Worm (Caenorhabditis elegans) whole organism, L1 larva: Measurements from ENCODE around the gene zak-1.

ENCODE experiments used
- C34B4.2 ChIP-seq: sonication (generic microtip); optimal IDR thresholded peaks from 2 replicates; lab custom pipeline; 2017; ENCODE audit warnings: mild to moderate bottlenecking, missing genetic modification characterization, missing compliant biosample characterization
- ama-1 ChIP-seq: fragments of 150-350 bp; optimal IDR thresholded peaks from 2 replicates; lab custom pipeline; 2014
- nhr-20 ChIP-seq: sonication (generic microtip); optimal IDR thresholded peaks from 2 replicates; lab custom pipeline; 2016; ENCODE audit warnings: mild to moderate bottlenecking, missing genetic modification characterization, missing compliant biosample characterization
- pqm-1 ChIP-seq: sonication (generic microtip); optimal IDR thresholded peaks from 3 replicates; lab custom pipeline; 2017; ENCODE audit warnings: missing biosample characterization, missing genetic modification characterization
- skn-1 ChIP-seq: fragments of 150-350 bp; optimal IDR thresholded peaks from 2 replicates; lab custom pipeline; 2014; ENCODE audit warnings: missing biosample characterization, missing genetic modification characterization
- snpc-4 ChIP-seq: fragments of 150-350 bp; optimal IDR thresholded peaks from 2 replicates; lab custom pipeline; 2014; ENCODE audit warnings: missing biosample characterization, missing genetic modification characterization
- ztf-11 ChIP-seq, 2 experiments: sonication (generic microtip); optimal IDR thresholded peaks; 2 replicates each; lab custom pipeline; 2016 to 2017; ENCODE audit warnings: missing genetic modification characterization in 2 of 2, missing biosample characterization in 1 of 2, missing compliant biosample characterization in 1 of 2

ce11 chrIII:6871067-6871466, 14.5 kb upstream of the zak-1 start:
- TF ChIP-seq pqm-1 (tag; lab: Kevin White, UChicago) = no peak
- no peak for TF ChIP-seq skn-1
- TF ChIP-seq ama-1 = no peak
- TF ChIP-seq ztf-11 (tag; optimal IDR thresholded peaks at IDR 0.05; lab: Kevin White, UChicago) = no peak
- no peak for TF ChIP-seq snpc-4 (tag; lab: Kevin White, UChicago)
- TF ChIP-seq nhr-20 (tag; lab: Kevin White, UChicago) = peak; percentile 16
- TF ChIP-seq C34B4.2 (tag; lab: Kevin White, UChicago) = no peak
